Worm (Caenorhabditis elegans) whole organism, L1 larva: Measurements from ENCODE around the gene F59E11.7.

Experiments used
- aly-2 ChIP-seq: fragments of 150-350 bp; optimal IDR thresholded peaks from 2 replicates; lab custom pipeline; 2014; ENCODE audit warnings: missing biosample characterization, missing genetic modification characterization
- ceh-82 ChIP-seq, 3 experiments: fragments of 150-350 bp in 1 of 3; sonication (generic microtip) in 2 of 3; optimal IDR thresholded peaks; 2 replicates each; lab custom pipeline; 2014 to 2017; ENCODE audit warnings: missing biosample characterization in 3 of 3, missing genetic modification characterization in 3 of 3
- ces-1 ChIP-seq: fragments of 150-350 bp; optimal IDR thresholded peaks from 2 replicates; lab custom pipeline; 2014; ENCODE audit warnings: missing biosample characterization, missing genetic modification reagents, missing genetic modification characterization
- dpl-1 ChIP-seq, 3 experiments: fragments of 150-350 bp in 2 of 3; sonication (generic microtip) in 1 of 3; optimal IDR thresholded peaks; 2 replicates each; lab custom pipeline; 2014 to 2017; ENCODE audit warnings: missing biosample characterization in 3 of 3, missing genetic modification characterization in 3 of 3, missing genetic modification reagents in 3 of 3
- elt-3 ChIP-seq, 6 experiments: fragments of 150-350 bp in 1 of 6; sonication (generic microtip); optimal IDR thresholded peaks; 2 replicates each; lab custom pipeline; 2017 to 2018; ENCODE audit warnings: missing biosample characterization in 6 of 6, missing genetic modification characterization in 6 of 6, inconsistent platforms in 1 of 6
- fkh-8 ChIP-seq: sonication (generic microtip); optimal IDR thresholded peaks from 2 replicates; lab custom pipeline; 2016; ENCODE audit warnings: mild to moderate bottlenecking, missing genetic modification characterization, missing compliant biosample characterization
- hpl-2 ChIP-seq: fragments of 150-350 bp; optimal IDR thresholded peaks from 2 replicates; lab custom pipeline; 2014; ENCODE audit warnings: missing biosample characterization, missing genetic modification reagents, missing genetic modification characterization
- jun-1 ChIP-seq: fragments of 150-350 bp; optimal IDR thresholded peaks from 2 replicates; lab custom pipeline; 2014; ENCODE audit warnings: missing biosample characterization, missing genetic modification reagents, missing genetic modification characterization
- lin-39 ChIP-seq: fragments of 150-350 bp; optimal IDR thresholded peaks from 2 replicates; lab custom pipeline; 2014; ENCODE audit warnings: missing biosample characterization, missing genetic modification reagents, missing genetic modification characterization
- nhr-12 ChIP-seq: sonication (generic microtip); optimal IDR thresholded peaks from 2 replicates; lab custom pipeline; 2017; ENCODE audit warnings: missing biosample characterization, missing genetic modification characterization
- nhr-90 ChIP-seq: sonication (generic microtip); optimal IDR thresholded peaks from 2 replicates; lab custom pipeline; 2016; ENCODE audit warnings: mild to moderate bottlenecking, missing genetic modification characterization, missing compliant biosample characterization; ENCODE audit not compliant: poor library complexity
- unc-62 ChIP-seq: fragments of 150-350 bp; optimal IDR thresholded peaks from 2 replicates; lab custom pipeline; 2014; ENCODE audit warnings: missing biosample characterization, missing genetic modification reagents, missing genetic modification characterization

DNA sequence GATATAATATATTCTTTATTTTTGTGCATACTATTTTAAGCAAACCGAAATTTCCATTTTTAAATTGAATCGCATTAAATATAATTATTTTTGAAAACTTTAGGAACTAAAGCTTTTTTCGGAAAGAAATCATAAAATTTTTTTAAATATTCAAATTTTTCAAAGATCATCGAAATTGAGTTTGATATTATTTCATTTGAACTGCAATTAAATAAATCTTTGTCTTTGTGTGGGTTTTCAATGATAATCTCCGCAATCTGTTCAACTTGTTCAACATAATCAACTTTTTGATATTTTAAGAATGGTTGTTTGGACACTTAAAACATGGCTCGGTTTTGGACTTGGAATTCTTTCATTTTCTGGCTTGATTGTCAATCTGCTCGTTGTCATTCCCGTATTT is 19.1 kb downstream of the F59E11.7 start, which contains the start of gene srx-2:
- TF ChIP-seq elt-3 (tag; optimal IDR thresholded peaks at IDR 0.05; lab: Kevin White, UChicago): no peak
- TF ChIP-seq nhr-12 (tag; lab: Kevin White, UChicago): no peak
- no peak for TF ChIP-seq ces-1 (GFP tag; lab: Kevin White, UChicago)
- TF ChIP-seq fkh-8 (tag; lab: Kevin White, UChicago): no peak
- no peak for TF ChIP-seq aly-2 (tag; lab: Kevin White, UChicago)
- no peak for TF ChIP-seq unc-62 (GFP tag; lab: Kevin White, UChicago)
- TF ChIP-seq lin-39: no peak
- TF ChIP-seq ceh-82 (tag; optimal IDR thresholded peaks at IDR 0.05; lab: Kevin White, UChicago): no peak
- no peak for TF ChIP-seq jun-1
- no peak for TF ChIP-seq dpl-1 (GFP tag; optimal IDR thresholded peaks at IDR 0.05; lab: Kevin White, UChicago)
- TF ChIP-seq hpl-2: no peak
- TF ChIP-seq nhr-90 (tag; lab: Kevin White, UChicago): no peak
